Worm (Caenorhabditis elegans) whole organism, L4 larva: ENCODE data around the gene C50F4.16.

ENCODE experiments used
- D1046.2 ChIP-seq: fragments of 200-800 bp; sonication (Bioruptor generic); IDR thresholded peaks from 2 replicates; pipeline ENCODE4 v1.3.6; 2022; ENCODE audit warnings: missing genetic modification characterization, missing compliant biosample characterization
- F37D6.2 ChIP-seq: sonication (generic microtip); optimal IDR thresholded peaks from 2 replicates; lab custom pipeline; 2016; ENCODE audit warnings: mild to moderate bottlenecking, missing genetic modification characterization, missing compliant biosample characterization
- T26A8.4 ChIP-seq: fragments of 200-800 bp; sonication (Bioruptor generic); IDR thresholded peaks from 2 replicates; pipeline ENCODE4 v1.3.6; 2022; ENCODE audit warnings: missing genetic modification characterization, missing compliant biosample characterization
- Y48G9A.11 ChIP-seq: fragments of 200-800 bp; sonication (Bioruptor generic); IDR thresholded peaks from 2 replicates; pipeline ENCODE4 v1.3.6; 2022; ENCODE audit warnings: missing genetic modification reagents, missing genetic modification characterization, missing compliant biosample characterization
- Y5F2A.4 ChIP-seq: fragments of 200-800 bp; sonication (Bioruptor generic); optimal IDR thresholded peaks from 2 replicates; lab custom pipeline; 2018; ENCODE audit warnings: mild to moderate bottlenecking, missing genetic modification characterization, missing compliant biosample characterization
- Y75B8A.6 ChIP-seq: fragments of 200-800 bp; sonication (Bioruptor generic); IDR thresholded peaks from 2 replicates; pipeline ENCODE4 v1.3.6; 2022; ENCODE audit warnings: missing genetic modification reagents, missing genetic modification characterization, missing compliant biosample characterization
- aly-2 ChIP-seq: sonication (generic microtip); optimal IDR thresholded peaks from 2 replicates; lab custom pipeline; 2018; ENCODE audit warnings: missing biosample characterization, missing genetic modification characterization
- ceh-20 ChIP-seq: fragments of 200-800 bp; sonication (Bioruptor generic); IDR thresholded peaks from 2 replicates; pipeline ENCODE4 v1.3.6; 2022; ENCODE audit warnings: missing genetic modification reagents, missing genetic modification characterization, missing compliant biosample characterization
- ceh-28 ChIP-seq: fragments of 150-350 bp; optimal IDR thresholded peaks from 2 replicates; lab custom pipeline; 2014; ENCODE audit warnings: missing biosample characterization, missing genetic modification reagents, missing genetic modification characterization
- ceh-62 ChIP-seq: sonication (generic microtip); optimal IDR thresholded peaks from 2 replicates; lab custom pipeline; 2017; ENCODE audit warnings: missing biosample characterization, missing genetic modification characterization
- ces-1 ChIP-seq: fragments of 150-350 bp; sonication (generic microtip); optimal IDR thresholded peaks from 4 replicates; lab custom pipeline; 2014; ENCODE audit warnings: missing biosample characterization, missing genetic modification reagents, missing genetic modification characterization
- ctbp-1 ChIP-seq: fragments of 200-800 bp; sonication (Bioruptor generic); IDR thresholded peaks from 2 replicates; pipeline ENCODE4 v1.3.6; 2022; ENCODE audit warnings: missing genetic modification reagents, missing genetic modification characterization, missing compliant biosample characterization
- daf-12 ChIP-seq: fragments of 150-350 bp; optimal IDR thresholded peaks from 2 replicates; lab custom pipeline; 2014; ENCODE audit warnings: missing biosample characterization, missing genetic modification reagents, missing genetic modification characterization
- daf-8 ChIP-seq: fragments of 200-800 bp; sonication (Bioruptor generic); IDR thresholded peaks from 2 replicates; pipeline ENCODE4 v1.3.6; 2022; ENCODE audit warnings: missing genetic modification characterization, missing compliant biosample characterization
- dmd-6 ChIP-seq: fragments of 200-800 bp; sonication (Bioruptor generic); IDR thresholded peaks from 2 replicates; pipeline ENCODE4 v1.3.6; 2022; ENCODE audit warnings: missing genetic modification reagents, missing genetic modification characterization, missing compliant biosample characterization
- dmd-8 ChIP-seq: fragments of 200-800 bp; sonication (Bioruptor generic); IDR thresholded peaks from 2 replicates; pipeline ENCODE4 v1.3.6; 2022; ENCODE audit warnings: missing genetic modification characterization, missing compliant biosample characterization
- egl-43 ChIP-seq: fragments of 200-800 bp; sonication (Bioruptor generic); IDR thresholded peaks from 2 replicates; pipeline ENCODE4 v1.3.6; 2022; ENCODE audit warnings: missing genetic modification reagents, missing genetic modification characterization, missing compliant biosample characterization
- fkh-10 ChIP-seq: fragments of 150-350 bp; optimal IDR thresholded peaks from 2 replicates; lab custom pipeline; 2014; ENCODE audit warnings: missing biosample characterization, missing genetic modification reagents, missing genetic modification characterization
- gei-8 ChIP-seq: fragments of 200-800 bp; sonication (Bioruptor generic); optimal IDR thresholded peaks from 2 replicates; lab custom pipeline; 2018; ENCODE audit warnings: mild to moderate bottlenecking, missing genetic modification characterization, missing compliant biosample characterization
- hif-1 ChIP-seq, 2 experiments: sonication (generic microtip); optimal IDR thresholded peaks; 2 replicates each; lab custom pipeline; 2016 to 2017; ENCODE audit warnings: missing compliant biosample characterization in 2 of 2, missing genetic modification characterization in 2 of 2, missing genetic modification reagents in 2 of 2, missing genotype in 2 of 2, mild to moderate bottlenecking in 1 of 2
- hlh-30 ChIP-seq: sonication (generic microtip); optimal IDR thresholded peaks from 2 replicates; lab custom pipeline; 2017; ENCODE audit warnings: antibody characterized with exemption, mild to moderate bottlenecking, missing genetic modification characterization, missing compliant biosample characterization; ENCODE audit not compliant: insufficient read depth
- hmg-1.1 ChIP-seq: fragments of 200-800 bp; sonication (Bioruptor generic); IDR thresholded peaks from 2 replicates; pipeline ENCODE4 v1.3.6; 2022; ENCODE audit warnings: missing genetic modification reagents, missing genetic modification characterization, missing compliant biosample characterization
- jun-1 ChIP-seq: fragments of 150-350 bp; optimal IDR thresholded peaks from 2 replicates; lab custom pipeline; 2014; ENCODE audit warnings: missing biosample characterization, missing genetic modification reagents, missing genetic modification characterization
- lin-29 ChIP-seq: fragments of 200-800 bp; sonication (Bioruptor generic); IDR thresholded peaks from 2 replicates; pipeline ENCODE4 v1.3.6; 2022; ENCODE audit warnings: missing genetic modification reagents, missing genetic modification characterization, missing compliant biosample characterization
- lin-39 ChIP-seq: fragments of 150-350 bp; optimal IDR thresholded peaks from 2 replicates; lab custom pipeline; 2014; ENCODE audit warnings: missing biosample characterization, missing genetic modification reagents, missing genetic modification characterization
- lsy-2 ChIP-seq, 2 experiments: fragments of 150-350 bp in 1 of 2; sonication (generic microtip) in 1 of 2; optimal IDR thresholded peaks; 2 replicates each; lab custom pipeline; 2014 to 2017; ENCODE audit warnings: missing biosample characterization in 2 of 2, missing genetic modification characterization in 2 of 2
- madf-9 ChIP-seq: fragments of 200-800 bp; sonication (Bioruptor generic); conservative IDR thresholded peaks from 2 replicates; pipeline ENCODE4 v1.3.6; 2022; ENCODE audit warnings: missing genetic modification reagents, missing genetic modification characterization, missing compliant biosample characterization
- mdl-1 ChIP-seq, 2 experiments: fragments of 150-350 bp in 1 of 2; sonication (generic microtip) in 1 of 2; optimal IDR thresholded peaks; 2 replicates each; lab custom pipeline; 2014 to 2017; ENCODE audit warnings: missing biosample characterization in 2 of 2, missing genetic modification characterization in 2 of 2
- mep-1 ChIP-seq: fragments of 150-350 bp; sonication (generic microtip); optimal IDR thresholded peaks from 3 replicates; lab custom pipeline; 2014; ENCODE audit warnings: missing biosample characterization, missing genetic modification characterization
- mes-2 ChIP-seq: sonication (generic microtip); optimal IDR thresholded peaks from 2 replicates; lab custom pipeline; 2016; ENCODE audit warnings: missing genotype, mild to moderate bottlenecking, missing genetic modification characterization, missing compliant biosample characterization; ENCODE audit not compliant: poor library complexity, severe bottlenecking
- mxl-3 ChIP-seq: fragments of 200-800 bp; sonication (Bioruptor generic); optimal IDR thresholded peaks from 2 replicates; lab custom pipeline; 2018; ENCODE audit warnings: mild to moderate bottlenecking, missing genetic modification characterization, missing compliant biosample characterization
- nhr-111 ChIP-seq: fragments of 200-800 bp; sonication (Bioruptor generic); optimal IDR thresholded peaks from 2 replicates; lab custom pipeline; 2018; ENCODE audit warnings: mild to moderate bottlenecking, missing genetic modification characterization, missing compliant biosample characterization
- nhr-41 ChIP-seq: fragments of 200-800 bp; sonication (Bioruptor generic); IDR thresholded peaks from 2 replicates; pipeline ENCODE4 v1.3.6; 2022; ENCODE audit warnings: missing genetic modification reagents, missing genetic modification characterization, missing compliant biosample characterization
- nhr-48 ChIP-seq: sonication (generic microtip); optimal IDR thresholded peaks from 2 replicates; lab custom pipeline; 2016; ENCODE audit warnings: mild to moderate bottlenecking, missing genetic modification characterization, missing compliant biosample characterization
- pqm-1 ChIP-seq: sonication (generic microtip); optimal IDR thresholded peaks from 2 replicates; lab custom pipeline; 2017; ENCODE audit warnings: missing biosample characterization, missing genetic modification characterization
- rbr-2 ChIP-seq: sonication (generic microtip); optimal IDR thresholded peaks from 2 replicates; lab custom pipeline; 2016; ENCODE audit warnings: missing genotype, missing genetic modification characterization, missing compliant biosample characterization
- snpc-4 ChIP-seq: fragments of 150-350 bp; optimal IDR thresholded peaks from 2 replicates; lab custom pipeline; 2014; ENCODE audit warnings: missing biosample characterization, missing genetic modification characterization
- spr-1 ChIP-seq: sonication (generic microtip); optimal IDR thresholded peaks from 2 replicates; lab custom pipeline; 2016; ENCODE audit warnings: mild to moderate bottlenecking, missing genetic modification characterization, missing compliant biosample characterization
- spr-3 ChIP-seq: fragments of 200-800 bp; sonication (Bioruptor generic); optimal IDR thresholded peaks from 2 replicates; lab custom pipeline; 2018; ENCODE audit warnings: mild to moderate bottlenecking, missing genetic modification characterization, missing compliant biosample characterization
- tag-97 ChIP-seq: fragments of 200-800 bp; sonication (Bioruptor generic); IDR thresholded peaks from 2 replicates; pipeline ENCODE4 v1.3.6; 2022; ENCODE audit warnings: missing genetic modification characterization, missing compliant biosample characterization
- unc-39 ChIP-seq: sonication (generic microtip); optimal IDR thresholded peaks from 2 replicates; lab custom pipeline; 2017; ENCODE audit warnings: missing biosample characterization, missing genetic modification characterization
- unc-62 ChIP-seq, 3 experiments: fragments of 150-350 bp in 1 of 3; sonication (generic microtip); optimal IDR thresholded peaks in 2 of 3; peaks in 1 of 3; 1 replicate in 1 of 3; 2 replicates in 2 of 3; lab custom pipeline; 2014 to 2017; ENCODE audit warnings: missing biosample characterization in 3 of 3, missing genetic modification characterization in 3 of 3, missing genetic modification reagents in 3 of 3, missing genotype in 1 of 3
- zfp-3 ChIP-seq: fragments of 200-800 bp; sonication (Bioruptor generic); conservative IDR thresholded peaks from 2 replicates; pipeline ENCODE4 v1.3.6; 2022; ENCODE audit warnings: missing genetic modification reagents, missing genetic modification characterization, missing compliant biosample characterization
- ztf-11 ChIP-seq: fragments of 150-350 bp; optimal IDR thresholded peaks from 2 replicates; lab custom pipeline; 2014; ENCODE audit warnings: missing biosample characterization, missing genetic modification characterization

C50F4.16 gene

ce11 chrV:9561624-9562179, 20.3 kb upstream of the C50F4.16 start, which contains the start of gene rgef-1:
Gene rgef-1, minus strand, starts transcription at chrV:9561674.
- TF ChIP-seq hmg-1.1 (GFP tag; lab: Robert Waterston, UW): peak; percentile 61
- TF ChIP-seq ceh-62 (tag; lab: Kevin White, UChicago): no peak
- no peak for TF ChIP-seq jun-1
- no peak for TF ChIP-seq ceh-28 (tag; lab: Kevin White, UChicago)
- TF ChIP-seq gei-8: no peak
- no peak for TF ChIP-seq daf-8 (GFP tag; lab: Robert Waterston, UW)
- TF ChIP-seq nhr-48 (tag; lab: Kevin White, UChicago): peak; percentile 13
- TF ChIP-seq egl-43: peak; percentile 81
- TF ChIP-seq hif-1 (tag; optimal IDR thresholded peaks at IDR 0.05; lab: Kevin White, UChicago): peak in 1 of 2 experiments; percentile 33
- no peak for TF ChIP-seq Y5F2A.4 (GFP tag; lab: Kevin White, UChicago)
- peak; percentile 41 to 69 for TF ChIP-seq lsy-2 (tag; optimal IDR thresholded peaks at IDR 0.05; lab: Kevin White, UChicago)
- 0 out of 2 replicates have a peak, but pooled peaks have one; percentile 22 for TF ChIP-seq ceh-20 (GFP tag; lab: Robert Waterston, UW)
- TF ChIP-seq unc-62 (GFP tag; optimal IDR thresholded peaks at IDR 0.05 in 1 of 2; lab: Kevin White, UChicago): peak in 1 of 2 experiments; percentile 81
- no peak for TF ChIP-seq unc-62 (tag; optimal IDR thresholded peaks at IDR 0.05; lab: Kevin White, UChicago)
- TF ChIP-seq Y75B8A.6: no peak
- TF ChIP-seq rbr-2 (tag; lab: Kevin White, UChicago): peak; percentile 87
- peak; percentile 90 for TF ChIP-seq fkh-10
- no peak for TF ChIP-seq snpc-4 (tag; lab: Kevin White, UChicago)
- peak; percentile 58 for TF ChIP-seq mep-1 (tag; lab: Kevin White, UChicago)
- no peak for TF ChIP-seq unc-39 (tag; lab: Kevin White, UChicago)
- TF ChIP-seq ctbp-1 (GFP tag; lab: Robert Waterston, UW): peak; percentile 91
- TF ChIP-seq hlh-30 (tag; lab: Kevin White, UChicago): peak; percentile 56
- TF ChIP-seq mes-2 (tag; lab: Kevin White, UChicago): peak; percentile 10
- peak; percentile 75 for TF ChIP-seq F37D6.2 (tag; lab: Kevin White, UChicago)
- TF ChIP-seq D1046.2: no peak
- TF ChIP-seq dmd-6 (GFP tag; lab: Robert Waterston, UW): 0 out of 2 replicates have a peak, but pooled peaks have one; percentile 14
- TF ChIP-seq mdl-1 (tag; optimal IDR thresholded peaks at IDR 0.05; lab: Kevin White, UChicago): peak in 1 of 2 experiments; percentile 84
- no peak for TF ChIP-seq Y48G9A.11 (GFP tag; lab: Robert Waterston, UW)

ce11 chrV:9556668-9557067, 15.3 kb upstream of the C50F4.16 start:
- TF ChIP-seq unc-62 (GFP tag; optimal IDR thresholded peaks at IDR 0.05 in 1 of 2; lab: Kevin White, UChicago): peak in 1 of 2 experiments; percentile 94
- no peak for TF ChIP-seq unc-62 (tag; optimal IDR thresholded peaks at IDR 0.05; lab: Kevin White, UChicago)
- TF ChIP-seq nhr-111 (GFP tag; lab: Kevin White, UChicago): no peak

ce11 chrV:9550313-9550712, 8.9 kb upstream of the C50F4.16 start, which contains the start of gene ehbp-1:
Gene ehbp-1, plus strand, starts transcription at chrV:9550644.
- TF ChIP-seq mxl-3 (peak; percentile 21), dmd-8 (no peak), ctbp-1 (GFP tag; lab: Robert Waterston, UW) (0 out of 2 replicates have a peak, but pooled peaks have one; percentile 33), ces-1 (GFP tag; lab: Kevin White, UChicago) (peak; percentile 26)
- TF ChIP-seq, all 104 proteins: peak for 3

ce11 chrV:9549459-9549858, 8.1 kb upstream of the C50F4.16 start, which contains the start of gene nstp-10:
Gene nstp-10, minus strand, starts transcription at chrV:9549836.
- no peak for TF ChIP-seq madf-9
- no peak for TF ChIP-seq lin-39 (tag; lab: Kevin White, UChicago)
- no peak for TF ChIP-seq T26A8.4 (GFP tag; lab: Robert Waterston, UW)
- no peak for TF ChIP-seq ztf-11 (tag; lab: Kevin White, UChicago)
- TF ChIP-seq spr-1 (tag; lab: Kevin White, UChicago): no peak
- TF ChIP-seq zfp-3: no peak
- TF ChIP-seq aly-2: no peak
- TF ChIP-seq lin-29 (GFP tag; lab: Robert Waterston, UW): no peak
- no peak for TF ChIP-seq nhr-41 (GFP tag; lab: Robert Waterston, UW)
- no peak for TF ChIP-seq pqm-1 (tag; lab: Kevin White, UChicago)
- TF ChIP-seq rbr-2 (tag; lab: Kevin White, UChicago): no peak
- TF ChIP-seq tag-97 (GFP tag; lab: Robert Waterston, UW): no peak
- TF ChIP-seq lsy-2 (tag; optimal IDR thresholded peaks at IDR 0.05; lab: Kevin White, UChicago): peak in 1 of 2 experiments; percentile 84
- no peak for TF ChIP-seq spr-3 (GFP tag; lab: Kevin White, UChicago)
- no peak for TF ChIP-seq daf-12 (tag; lab: Kevin White, UChicago)
- TF ChIP-seq mep-1 (tag; lab: Kevin White, UChicago): peak; percentile 40
- TF ChIP-seq hif-1 (tag; optimal IDR thresholded peaks at IDR 0.05; lab: Kevin White, UChicago): no peak
